Worm (Caenorhabditis elegans): Measurements from ENCODE around the gene M05D6.3.

The M05D6.3 gene

ce11 chrII:8488123-8488522 lies 12.6 kb downstream of the M05D6.3 start:
- TF ChIP-seq egl-44 (GFP tag; IDR thresholded peaks at IDR 0.05) (no peak), gei-17 (GFP tag; optimal IDR thresholded peaks at IDR 0.05) (no peak), ceh-40 (GFP tag; IDR thresholded peaks at IDR 0.05) (no peak), ama-1 (optimal IDR thresholded peaks at IDR 0.05) (no peak), ama-1 (GFP tag; optimal IDR thresholded peaks at IDR 0.05) (no peak), madf-6 (GFP tag; IDR thresholded peaks at IDR 0.05) (no peak), tlf-1 (GFP tag; optimal IDR thresholded peaks at IDR 0.05) (no peak), F52B5.7 (tag; optimal IDR thresholded peaks at IDR 0.05) (no peak), Y56A3A.18 (GFP tag; IDR thresholded peaks at IDR 0.05) (no peak), ztf-26 (tag; optimal IDR thresholded peaks at IDR 0.05) (no peak), egrh-3 (GFP tag; IDR thresholded peaks at IDR 0.05) (no peak), unc-130 (GFP tag; optimal IDR thresholded peaks at IDR 0.05) (no peak), sptf-2 (GFP tag; optimal IDR thresholded peaks at IDR 0.05) (no peak), Y79H2A.3 (GFP tag; conservative IDR thresholded peaks at IDR 0.05) (no peak), snpc-3.4 (tag; optimal IDR thresholded peaks at IDR 0.05) (no peak), ceh-58 (GFP tag; IDR thresholded peaks at IDR 0.05) (no peak), rec-8 (tag; optimal IDR thresholded peaks at IDR 0.05) (no peak), hsf-1 (GFP tag; IDR thresholded peaks at IDR 0.05) (no peak), K11D2.4 (GFP tag; IDR thresholded peaks at IDR 0.05) (no peak), tbx-9 (tag; optimal IDR thresholded peaks at IDR 0.05; ENCODE audit: borderline replicate concordance) (no peak), mes-4 (tag; optimal IDR thresholded peaks at IDR 0.05) (no peak)

DNA sequence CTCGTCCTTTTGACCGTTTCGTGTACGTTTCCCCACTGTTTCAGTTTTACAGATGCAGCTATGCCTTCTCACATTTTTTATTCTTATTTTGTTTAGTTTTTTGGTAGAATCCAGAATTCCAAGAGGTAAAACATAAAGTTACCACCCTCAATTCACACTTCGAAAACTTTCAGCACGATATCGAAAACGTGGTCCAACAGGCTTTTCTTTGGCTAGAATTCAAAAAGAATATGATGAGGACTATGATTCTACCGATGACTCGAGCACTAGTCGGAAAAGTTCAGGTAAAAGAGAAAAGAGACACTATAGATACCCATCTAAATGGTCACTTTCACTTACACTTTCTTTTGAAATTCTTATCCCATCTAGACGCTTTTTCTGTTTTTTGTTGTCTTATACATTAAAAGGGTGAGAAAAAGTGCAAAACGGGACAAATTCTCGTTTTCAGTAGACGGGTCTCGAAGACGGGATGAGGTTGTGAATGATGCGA lies 18.7 kb downstream of the M05D6.3 start, which contains the start of gene M05D6.9:
Gene M05D6.9 (plus strand): TSS at position 51 of the 490 bp plus-strand sequence.
- no peak for TF ChIP-seq F23B12.7 (tag; optimal IDR thresholded peaks at IDR 0.05; ENCODE audit: insufficient read depth)
- TF ChIP-seq ceh-27 (GFP tag; optimal IDR thresholded peaks at IDR 0.05), result no peak
- TF ChIP-seq B0035.1 (tag; optimal IDR thresholded peaks at IDR 0.05), result no peak
- no peak for TF ChIP-seq bed-1 (GFP tag; IDR thresholded peaks at IDR 0.05)
- no peak for TF ChIP-seq hlh-26 (GFP tag; conservative IDR thresholded peaks at IDR 0.05)
- TF ChIP-seq Y56A3A.18 (GFP tag; IDR thresholded peaks at IDR 0.05), result no peak
- no peak for TF ChIP-seq madf-6 (GFP tag; IDR thresholded peaks at IDR 0.05)
- no peak for TF ChIP-seq sdz-38 (tag; optimal IDR thresholded peaks at IDR 0.05)
- TF ChIP-seq snpc-3.4 (tag; optimal IDR thresholded peaks at IDR 0.05), result no peak
- no peak for TF ChIP-seq ets-4 (GFP tag; optimal IDR thresholded peaks at IDR 0.05)
- TF ChIP-seq B0019.2 (GFP tag; conservative IDR thresholded peaks at IDR 0.05), result no peak
- no peak for TF ChIP-seq ccch-3 (GFP tag; optimal IDR thresholded peaks at IDR 0.05)
- no peak for TF ChIP-seq F22D6.2 (tag; optimal IDR thresholded peaks at IDR 0.05)
- TF ChIP-seq madf-8 (GFP tag; conservative IDR thresholded peaks at IDR 0.05), result no peak
- no peak for TF ChIP-seq lag-1 (GFP tag; IDR thresholded peaks at IDR 0.05)
- no peak for TF ChIP-seq K11D2.4 (GFP tag; IDR thresholded peaks at IDR 0.05)
- TF ChIP-seq athp-1 (tag; optimal IDR thresholded peaks at IDR 0.05), result no peak
- TF ChIP-seq lsy-27 (tag; optimal IDR thresholded peaks at IDR 0.05; ENCODE audit: borderline replicate concordance, insufficient read depth), result no peak
- TF ChIP-seq pha-4 (tag; optimal IDR thresholded peaks at IDR 0.05), result no peak

DNA sequence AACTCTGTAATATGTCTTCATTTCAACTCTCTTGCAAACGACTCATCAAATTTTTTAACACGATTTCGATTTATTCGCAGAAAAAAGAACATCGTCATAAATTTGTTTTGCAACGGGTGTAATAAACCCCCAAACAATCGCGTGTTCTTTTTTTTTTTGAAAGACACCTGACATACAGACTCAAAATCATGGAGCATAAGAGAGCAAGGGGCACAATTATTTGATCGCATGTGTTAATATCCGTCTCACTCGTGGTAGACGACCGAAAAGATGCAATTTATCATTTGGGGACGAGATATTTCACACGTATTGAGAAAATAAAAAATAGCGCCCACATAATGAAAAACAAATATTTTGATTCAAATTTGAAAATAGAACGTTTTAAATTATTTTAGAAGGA lies 20.6 kb downstream of the M05D6.3 start:
- TF ChIP-seq aptf-3 (GFP tag; IDR thresholded peaks at IDR 0.05), result no peak
- no peak for TF ChIP-seq F37B4.10 (GFP tag; IDR thresholded peaks at IDR 0.05)
- TF ChIP-seq F22D6.2 (tag; optimal IDR thresholded peaks at IDR 0.05), result no peak
- no peak for TF ChIP-seq mes-4 (tag; optimal IDR thresholded peaks at IDR 0.05)
- TF ChIP-seq nhr-27 (tag; optimal IDR thresholded peaks at IDR 0.05), result no peak
- no peak for TF ChIP-seq D2030.7 (GFP tag; IDR thresholded peaks at IDR 0.05)
- no peak for TF ChIP-seq snpc-3.4 (tag; optimal IDR thresholded peaks at IDR 0.05)
- no peak for TF ChIP-seq ekl-4 (GFP tag; IDR thresholded peaks at IDR 0.05)
- no peak for TF ChIP-seq zfh-2 (GFP tag; conservative IDR thresholded peaks at IDR 0.05)
- TF ChIP-seq B0035.1 (tag; optimal IDR thresholded peaks at IDR 0.05), result no peak
- no peak for TF ChIP-seq ceh-79 (tag; optimal IDR thresholded peaks at IDR 0.05)
- no peak for TF ChIP-seq xnd-1 (tag; optimal IDR thresholded peaks at IDR 0.05)
- no peak for TF ChIP-seq ceh-40 (GFP tag; IDR thresholded peaks at IDR 0.05)
- TF ChIP-seq athp-1 (tag; optimal IDR thresholded peaks at IDR 0.05), result no peak
- TF ChIP-seq ztf-18 (tag; optimal IDR thresholded peaks at IDR 0.05), result no peak
- TF ChIP-seq ztf-22 (GFP tag; optimal IDR thresholded peaks at IDR 0.05), result no peak
- no peak for TF ChIP-seq chd-7 (tag; optimal IDR thresholded peaks at IDR 0.05)
